Worm (Caenorhabditis elegans) whole organism, L4 larva: ENCODE results near the gene lpl-1.

Source experiments
- aly-2 ChIP-seq: sonication (generic microtip); optimal IDR thresholded peaks from 2 replicates; lab custom pipeline; 2018; ENCODE audit warnings: missing biosample characterization, missing genetic modification characterization
- ceh-28 ChIP-seq: fragments of 150-350 bp; optimal IDR thresholded peaks from 2 replicates; lab custom pipeline; 2014; ENCODE audit warnings: missing biosample characterization, missing genetic modification reagents, missing genetic modification characterization
- ceh-32 ChIP-seq: sonication (generic microtip); optimal IDR thresholded peaks from 2 replicates; lab custom pipeline; 2016; ENCODE audit warnings: mild to moderate bottlenecking, missing genetic modification characterization, missing compliant biosample characterization; ENCODE audit not compliant: poor library complexity
- dve-1 ChIP-seq: sonication (generic microtip); optimal IDR thresholded peaks from 2 replicates; lab custom pipeline; 2017; ENCODE audit warnings: antibody characterized with exemption, mild to moderate bottlenecking, missing genetic modification characterization, missing compliant biosample characterization; ENCODE audit not compliant: insufficient read depth
- gei-8 ChIP-seq: fragments of 200-800 bp; sonication (Bioruptor generic); optimal IDR thresholded peaks from 2 replicates; lab custom pipeline; 2018; ENCODE audit warnings: mild to moderate bottlenecking, missing genetic modification characterization, missing compliant biosample characterization
- jun-1 ChIP-seq: fragments of 150-350 bp; optimal IDR thresholded peaks from 2 replicates; lab custom pipeline; 2014; ENCODE audit warnings: missing biosample characterization, missing genetic modification reagents, missing genetic modification characterization
- zip-11 ChIP-seq: fragments of 200-800 bp; sonication (Bioruptor generic); IDR thresholded peaks from 2 replicates; pipeline ENCODE4 v1.3.6; 2022; ENCODE audit warnings: missing genetic modification characterization, missing compliant biosample characterization

ce11 chrIV:9051036-9051435 is 42.8 kb downstream of the lpl-1 start:
- TF ChIP-seq zip-11 (GFP tag; lab: Robert Waterston, UW) (no peak), jun-1 (tag; lab: Kevin White, UChicago) (no peak), dve-1 (tag; lab: Kevin White, UChicago) (no peak), aly-2 (tag; lab: Kevin White, UChicago) (no peak), gei-8 (GFP tag; lab: Kevin White, UChicago) (no peak), ceh-32 (tag; lab: Kevin White, UChicago) (no peak), ceh-28 (tag; lab: Kevin White, UChicago) (no peak)
